Fruit fly (Drosophila melanogaster): ENCODE data around the gene CG10646.
A peak's percentile ranks its signal among the peaks of the same experiment; 100 is the strongest.

The CG10646 gene

dm6 chr3L:12456916-12457662 lies 46.6 kb downstream of the CG10646 start:
- TF ChIP-seq CG12605 (GFP tag; IDR thresholded peaks at IDR 0.05) (no peak), EcR (GFP tag; optimal IDR thresholded peaks at IDR 0.05) (no peak), Pif1A (GFP tag; optimal IDR thresholded peaks at IDR 0.05) (peak; percentile 57), CG13204 (GFP tag; optimal IDR thresholded peaks at IDR 0.05) (no peak), Pif1B (GFP tag; optimal IDR thresholded peaks at IDR 0.05) (peak; percentile 35), D1 (tag; optimal IDR thresholded peaks at IDR 0.05) (peak; percentile 64), CG17806 (tag; optimal IDR thresholded peaks at IDR 0.05) (peak; percentile 73), Snoo (tag; optimal IDR thresholded peaks at IDR 0.05) (peak; percentile 36), gl (tag; optimal IDR thresholded peaks at IDR 0.05) (no peak), CG9948 (tag; optimal IDR thresholded peaks at IDR 0.05) (peak; percentile 75), CG8301 (tag; optimal IDR thresholded peaks at IDR 0.05) (peak; percentile 63), CG14655 (GFP tag; optimal IDR thresholded peaks at IDR 0.05) (peak; percentile 67), fd96Ca (GFP tag; IDR thresholded peaks at IDR 0.05) (no peak), CG10348 (GFP tag; IDR thresholded peaks at IDR 0.05) (no peak), CG34367 (tag; optimal IDR thresholded peaks at IDR 0.05) (peak; percentile 44), rn (GFP tag; IDR thresholded peaks at IDR 0.05) (peak; percentile 11; the same call in 1 of the 2 replicates), CG15710 (tag; optimal IDR thresholded peaks at IDR 0.05) (peak; percentile 69), Ets98B (GFP tag; IDR thresholded peaks at IDR 0.05) (no peak), CG32121 (GFP tag; IDR thresholded peaks at IDR 0.05) (no peak), CG8159 (tag; optimal IDR thresholded peaks at IDR 0.05) (peak; percentile 85), CG4496 (GFP tag; IDR thresholded peaks at IDR 0.05) (no peak)

dm6 chr3L:12455034-12455433 lies 48.7 kb downstream of the CG10646 start:
- peak; percentile 29 for TF ChIP-seq CG13204 (GFP tag; optimal IDR thresholded peaks at IDR 0.05)
- no peak for TF ChIP-seq CG12605 (GFP tag; IDR thresholded peaks at IDR 0.05)
- peak; percentile 70 for TF ChIP-seq CG8159 (tag; optimal IDR thresholded peaks at IDR 0.05)
- TF ChIP-seq Pif1A (GFP tag; optimal IDR thresholded peaks at IDR 0.05) = peak; percentile 33
- TF ChIP-seq Ets98B (GFP tag; IDR thresholded peaks at IDR 0.05) = no peak
- TF ChIP-seq CG10348 (GFP tag; IDR thresholded peaks at IDR 0.05) = no peak
- peak; percentile 24 for TF ChIP-seq CG8301 (tag; optimal IDR thresholded peaks at IDR 0.05)
- TF ChIP-seq CG34367 (tag; optimal IDR thresholded peaks at IDR 0.05) = peak; percentile 33
- TF ChIP-seq CG9948 (tag; optimal IDR thresholded peaks at IDR 0.05) = peak; percentile 22
- TF ChIP-seq D1 (tag; optimal IDR thresholded peaks at IDR 0.05) = no peak
- no peak for TF ChIP-seq gl (tag; optimal IDR thresholded peaks at IDR 0.05)
- no peak for TF ChIP-seq EcR (GFP tag; optimal IDR thresholded peaks at IDR 0.05)
- peak; percentile 67 for TF ChIP-seq CG15710 (tag; optimal IDR thresholded peaks at IDR 0.05)
- TF ChIP-seq CG32121 (GFP tag; IDR thresholded peaks at IDR 0.05) = no peak
- no peak for TF ChIP-seq rn (GFP tag; IDR thresholded peaks at IDR 0.05)
- TF ChIP-seq Snoo (tag; optimal IDR thresholded peaks at IDR 0.05) = no peak
- TF ChIP-seq Pif1B (GFP tag; optimal IDR thresholded peaks at IDR 0.05) = no peak
- peak; percentile 40 for TF ChIP-seq CG14655 (GFP tag; optimal IDR thresholded peaks at IDR 0.05)
- peak; percentile 37 for TF ChIP-seq CG17806 (tag; optimal IDR thresholded peaks at IDR 0.05)
- no peak for TF ChIP-seq fd96Ca (GFP tag; IDR thresholded peaks at IDR 0.05)
- TF ChIP-seq CG4496 (GFP tag; IDR thresholded peaks at IDR 0.05) = no peak

dm6 chr3L:12453529-12453928 lies 50.2 kb downstream of the CG10646 start:
- no peak for TF ChIP-seq EcR (GFP tag; optimal IDR thresholded peaks at IDR 0.05)
- TF ChIP-seq CG8159 (tag; optimal IDR thresholded peaks at IDR 0.05) = peak; percentile 24

All from whole organism, pupa.